Worm (Caenorhabditis elegans) whole organism, dauer: ENCODE results near the gene lin-3.

Source experiments
- unc-62 ChIP-seq: sonication (generic microtip); optimal IDR thresholded peaks from 2 replicates; lab custom pipeline; 2017; ENCODE audit warnings: missing biosample characterization, missing genetic modification reagents, missing genetic modification characterization

The lin-3 gene

ce11 chrIV:11053652-11054317 is at the start of gene lin-3, which contains the start of gene F36H1.12:
lin-3 (plus strand) TSS chrIV:11054308.
F36H1.12 (minus strand) TSS chrIV:11053702.
- no peak for TF ChIP-seq unc-62 (GFP tag; lab: Kevin White, UChicago)

DNA sequence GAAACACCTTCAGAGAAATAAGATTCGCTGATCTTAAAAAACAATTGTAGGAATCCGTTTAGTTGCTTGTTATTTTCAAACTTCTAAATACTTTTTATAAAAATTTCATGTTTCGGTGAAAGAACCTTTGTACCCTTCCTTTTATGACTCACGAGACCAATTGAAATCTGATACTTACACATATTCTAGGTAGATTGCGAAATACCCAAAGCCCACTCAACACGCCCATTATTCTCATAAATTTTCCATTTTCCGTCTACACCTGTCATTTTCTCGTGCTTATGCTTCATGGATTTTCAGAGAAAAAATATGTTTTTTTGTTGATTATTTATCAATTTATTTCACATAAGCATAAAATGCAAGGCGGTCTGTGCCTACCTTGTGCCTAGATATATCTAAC is 47.7 kb upstream of the lin-3 start:
- TF ChIP-seq unc-62 (GFP tag; lab: Kevin White, UChicago): no peak

DNA sequence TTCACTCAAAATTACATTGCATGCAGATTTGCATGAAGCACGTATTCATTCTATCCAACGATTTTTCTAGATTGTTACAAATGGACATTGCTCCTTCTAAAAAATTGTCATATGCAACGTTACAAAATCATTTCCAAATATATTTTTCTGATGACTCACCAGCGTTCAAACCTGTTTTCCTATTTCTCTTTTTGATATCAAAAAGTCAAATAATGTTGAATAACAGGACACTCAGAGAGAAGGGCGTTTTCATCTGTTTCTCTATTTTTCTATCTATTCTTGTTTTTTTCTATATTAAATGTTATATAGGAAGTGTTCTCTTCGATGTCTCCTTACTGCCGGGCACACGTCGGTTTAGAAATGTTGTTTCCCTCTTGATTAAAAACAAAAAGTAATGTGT is 47.2 kb upstream of the lin-3 start:
- TF ChIP-seq unc-62 (GFP tag; lab: Kevin White, UChicago): no peak

- TF ChIP-seq unc-62 (GFP tag; lab: Kevin White, UChicago): no peak
Observed at ce11 chrIV:11008255-11008654, 45.9 kb upstream of the lin-3 start.

DNA sequence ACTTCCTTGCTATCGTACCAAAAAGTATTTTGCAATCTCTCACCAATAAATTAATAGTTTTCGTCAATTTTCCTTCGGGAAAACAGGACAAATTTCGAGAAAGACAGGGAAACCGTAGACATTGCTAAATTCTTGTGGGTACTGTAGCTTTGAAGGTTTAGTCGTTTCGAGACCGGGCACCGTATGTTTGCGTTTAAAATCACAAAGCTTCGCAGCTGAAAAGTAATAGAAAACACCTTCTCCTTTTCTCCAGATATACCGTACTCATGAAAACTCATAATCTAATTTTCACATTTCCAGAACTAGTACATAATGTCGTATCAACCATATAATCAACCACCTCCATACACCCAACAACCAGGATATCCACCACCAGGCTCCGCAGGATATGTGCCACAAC is 45.1 kb upstream of the lin-3 start, which contains the start of gene F13H10.6:
Gene F13H10.6, plus strand, starts transcription at position 301 of the 400 bp plus-strand sequence.
- no peak for TF ChIP-seq unc-62 (GFP tag; lab: Kevin White, UChicago)

DNA sequence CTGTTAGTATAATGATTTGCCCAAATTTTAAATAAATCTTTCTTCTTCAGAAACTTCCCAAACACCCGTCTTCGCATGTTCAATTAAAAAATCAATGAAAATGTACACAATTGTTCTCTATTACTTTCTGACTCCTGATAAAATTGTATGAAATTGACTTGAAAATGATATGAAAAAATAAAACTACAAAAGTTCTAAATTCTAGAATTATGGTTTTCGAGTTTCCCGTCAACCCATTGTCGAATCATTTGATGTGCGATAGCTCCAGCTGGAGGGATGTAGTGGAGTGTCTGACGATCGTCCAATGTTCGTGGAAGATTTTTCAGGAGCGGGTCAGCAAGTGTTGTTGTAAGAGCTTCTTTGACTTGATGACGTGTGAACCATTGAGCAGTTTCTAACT is 44.2 kb upstream of the lin-3 start:
- no peak for TF ChIP-seq unc-62 (GFP tag; lab: Kevin White, UChicago)

DNA sequence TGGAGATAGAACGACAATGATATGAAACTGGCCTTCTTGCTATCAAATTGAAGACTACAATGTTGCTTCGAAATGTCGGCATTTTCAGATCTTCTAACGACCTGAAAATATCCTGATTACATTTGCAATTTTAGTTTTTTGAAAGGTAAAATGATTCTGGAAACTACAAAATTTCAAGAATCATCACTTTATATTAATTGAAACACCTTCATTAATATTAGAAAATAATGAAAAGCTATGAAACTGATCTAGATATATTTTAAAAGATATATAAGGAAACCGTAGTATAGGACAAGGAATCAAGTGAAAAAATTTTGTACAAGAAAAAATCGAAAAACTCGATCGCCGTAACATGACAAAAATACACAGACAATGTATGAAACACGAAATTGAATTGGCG is 42.2 kb upstream of the lin-3 start, which contains the start of gene ndx-9:
Gene ndx-9, minus strand, starts transcription at position 101 of the 400 bp plus-strand sequence.
- no peak for TF ChIP-seq unc-62 (GFP tag; lab: Kevin White, UChicago)

DNA sequence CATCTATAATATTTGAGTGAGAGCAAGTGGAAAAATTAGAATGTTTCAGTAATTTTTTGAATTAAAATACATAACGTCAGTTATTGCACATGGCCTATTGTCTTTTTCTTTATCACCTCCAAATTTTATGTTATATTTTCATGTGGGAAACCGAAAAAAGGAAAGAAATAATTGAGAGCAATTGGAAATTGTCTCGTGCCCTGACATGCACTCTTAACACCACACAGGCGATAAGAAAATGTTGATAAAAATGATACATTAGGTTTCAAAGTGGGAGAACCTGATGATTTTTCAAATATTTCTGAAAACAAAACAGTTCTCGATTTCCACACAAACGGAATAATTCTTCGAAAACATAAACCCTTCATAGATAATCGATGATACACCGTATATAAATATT is 38.2 kb upstream of the lin-3 start, which contains the start of gene F13H10.3:
Gene F13H10.3, minus strand, starts transcription at position 73 of the 400 bp plus-strand sequence.
- TF ChIP-seq unc-62 (GFP tag; lab: Kevin White, UChicago): no peak

ce11 chrIV:11019962-11020550 is 34.1 kb upstream of the lin-3 start, which contains the start of gene F13H10.8:
F13H10.8 (plus strand) TSS chrIV:11020517.
- TF ChIP-seq unc-62 (GFP tag; lab: Kevin White, UChicago): no peak

- no peak for TF ChIP-seq unc-62 (GFP tag; lab: Kevin White, UChicago)
Observed at ce11 chrIV:11021512-11022268, 32.4 kb upstream of the lin-3 start, which contains the start of gene mogs-1. mogs-1 (minus strand) TSS chrIV:11021928.

ce11 chrIV:11022303-11022702 is 31.8 kb upstream of the lin-3 start, which contains the start of gene alh-3:
alh-3 (plus strand) TSS chrIV:11022603.
- TF ChIP-seq unc-62 (GFP tag; lab: Kevin White, UChicago): no peak

- TF ChIP-seq unc-62 (GFP tag; lab: Kevin White, UChicago): no peak
Observed at ce11 chrIV:11025941-11026340, 28.2 kb upstream of the lin-3 start.

ce11 chrIV:11026648-11027047 is 27.5 kb upstream of the lin-3 start:
- TF ChIP-seq unc-62 (GFP tag; lab: Kevin White, UChicago): no peak

ce11 chrIV:11027560-11027959 is 26.5 kb upstream of the lin-3 start:
- no peak for TF ChIP-seq unc-62 (GFP tag; lab: Kevin White, UChicago)

- TF ChIP-seq unc-62 (GFP tag; lab: Kevin White, UChicago): no peak
Observed at ce11 chrIV:11029412-11029811, 24.7 kb upstream of the lin-3 start, which contains the start of gene hrg-5. hrg-5 (minus strand) TSS chrIV:11029428.

DNA sequence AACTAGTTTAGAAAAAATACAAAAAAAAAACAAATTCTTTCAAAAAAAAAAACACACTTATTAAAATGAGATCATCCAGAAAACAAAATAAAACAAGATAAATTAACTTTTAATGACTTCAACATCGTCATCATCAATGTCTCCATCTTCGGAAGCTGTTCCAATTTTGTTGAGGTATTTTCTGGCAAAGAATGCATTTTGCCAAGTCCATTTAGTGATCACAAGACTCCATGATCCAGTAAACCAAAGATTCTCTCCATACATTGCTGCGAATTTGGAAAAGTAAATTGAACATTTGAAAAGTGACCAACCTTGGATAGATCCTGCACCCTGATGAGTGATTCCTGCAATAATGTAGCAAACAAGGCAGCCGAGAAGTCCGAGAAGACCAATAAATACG is 24.0 kb upstream of the lin-3 start:
- no peak for TF ChIP-seq unc-62 (GFP tag; lab: Kevin White, UChicago)
